Worm (Caenorhabditis elegans): ENCODE measurements around the gene gskl-1.

- TF ChIP-seq ttx-3 (tag; optimal IDR thresholded peaks at IDR 0.05): no peak
- TF ChIP-seq nfya-1 (tag; optimal IDR thresholded peaks at IDR 0.05): no peak
- no peak for TF ChIP-seq zip-5 (tag; optimal IDR thresholded peaks at IDR 0.05)
- no peak for TF ChIP-seq dve-1 (tag; optimal IDR thresholded peaks at IDR 0.05)
- TF ChIP-seq pqm-1 (tag; optimal IDR thresholded peaks at IDR 0.05): no peak
- no peak for TF ChIP-seq ama-1 (optimal IDR thresholded peaks at IDR 0.05)
- no peak for TF ChIP-seq ets-4 (tag; optimal IDR thresholded peaks at IDR 0.05)
- TF ChIP-seq nhr-11 (tag; optimal IDR thresholded peaks at IDR 0.05): no peak
- no peak for TF ChIP-seq syd-9 (tag; optimal IDR thresholded peaks at IDR 0.05)
- TF ChIP-seq fax-1 (tag; optimal IDR thresholded peaks at IDR 0.05): no peak
- no peak for TF ChIP-seq Y22D7AL.16 (tag; optimal IDR thresholded peaks at IDR 0.05)
- TF ChIP-seq elt-2 (tag; optimal IDR thresholded peaks at IDR 0.05): no peak
- TF ChIP-seq ceh-45 (GFP tag; IDR thresholded peaks at IDR 0.05): no peak
Observed at ce11 chrII:10993607-10994229, 46.4 kb downstream of the gskl-1 start.

All from whole organism, late embryonic.